Fruit fly (Drosophila melanogaster): ENCODE measurements around the gene BobA.

- TF ChIP-seq CG6854 (GFP tag; optimal IDR thresholded peaks at IDR 0.05) (no peak), achi (GFP tag; optimal IDR thresholded peaks at IDR 0.05) (no peak), fd59A (GFP tag; optimal IDR thresholded peaks at IDR 0.05) (no peak), CG9139 (GFP tag; optimal IDR thresholded peaks at IDR 0.05) (no peak), net (GFP tag; optimal IDR thresholded peaks at IDR 0.05) (no peak), Gug (GFP tag; IDR thresholded peaks at IDR 0.05) (no peak), CG6808 (GFP tag; optimal IDR thresholded peaks at IDR 0.05) (no peak), Smox (GFP tag; optimal IDR thresholded peaks at IDR 0.05) (no peak), CG8632 (GFP tag; optimal IDR thresholded peaks at IDR 0.05) (no peak), CG4318 (GFP tag; optimal IDR thresholded peaks at IDR 0.05) (no peak)
Observed at dm6 chr3L:14973251-14973625, 27.3 kb upstream of the BobA start.
